Fruit fly (Drosophila melanogaster) Kc167 (cell line): ENCODE measurements around the gene CG18223.

Experiments used
- Myc ChIP-seq: fragments of >200 bp; optimal IDR thresholded peaks from 2 replicates; lab custom pipeline; 2017; ENCODE audit warnings: missing external identifiers
- Sin3A ChIP-seq: fragments of >200 bp; optimal IDR thresholded peaks from 2 replicates; lab custom pipeline; 2018; ENCODE audit warnings: missing external identifiers
- h ChIP-seq: fragments of >200 bp; optimal IDR thresholded peaks from 3 replicates; lab custom pipeline; 2018; ENCODE audit warnings: missing external identifiers
- insv ChIP-seq: fragments of >200 bp; optimal IDR thresholded peaks from 3 replicates; lab custom pipeline; 2018; ENCODE audit warnings: missing external identifiers
- psq ChIP-seq: fragments of >200 bp; optimal IDR thresholded peaks from 2 replicates; lab custom pipeline; 2017; ENCODE audit warnings: missing external identifiers
- ttk ChIP-seq: sonication (Bioruptor generic); optimal IDR thresholded peaks from 2 replicates; lab custom pipeline; 2017; ENCODE audit warnings: missing external identifiers

dm6 chr3L:18917281-18917680 lies 2.8 kb downstream of the CG18223 start, which contains the start of gene CG6839:
- no peak for TF ChIP-seq h (lab: Kevin White, UChicago)
- no peak for TF ChIP-seq ttk (lab: Kevin White, UChicago)
- no peak for TF ChIP-seq Sin3A (lab: Kevin White, UChicago)
- no peak for TF ChIP-seq insv (lab: Kevin White, UChicago)
- no peak for TF ChIP-seq Myc (lab: Kevin White, UChicago)
- TF ChIP-seq psq (lab: Kevin White, UChicago): no peak
